Worm (Caenorhabditis elegans) whole organism, L4/young adult: ENCODE results near the gene unc-62.

Experiments used
- W03F9.2 ChIP-seq: fragments of 150-350 bp; optimal IDR thresholded peaks from 2 replicates; lab custom pipeline; 2014; ENCODE audit warnings: missing biosample characterization, missing genetic modification characterization
- dao-5 ChIP-seq: sonication (generic microtip); optimal IDR thresholded peaks from 2 replicates; lab custom pipeline; 2016; ENCODE audit warnings: missing genotype, missing genetic modification characterization, moderate library complexity, missing compliant biosample characterization
- him-1 ChIP-seq: sonication (generic microtip); optimal IDR thresholded peaks from 2 replicates; lab custom pipeline; 2016; ENCODE audit warnings: missing genotype, missing genetic modification reagents, missing genetic modification characterization, missing compliant biosample characterization

- TF ChIP-seq dao-5 (tag; lab: Kevin White, UChicago) (no peak), W03F9.2 (no peak), him-1 (tag; lab: Kevin White, UChicago) (no peak)
Observed at ce11 chrV:4525512-4525911, 28.3 kb downstream of the unc-62 start.
